1 fruit fly cellular context compared by ENCODE assay signal in the genomic region with DNA sequence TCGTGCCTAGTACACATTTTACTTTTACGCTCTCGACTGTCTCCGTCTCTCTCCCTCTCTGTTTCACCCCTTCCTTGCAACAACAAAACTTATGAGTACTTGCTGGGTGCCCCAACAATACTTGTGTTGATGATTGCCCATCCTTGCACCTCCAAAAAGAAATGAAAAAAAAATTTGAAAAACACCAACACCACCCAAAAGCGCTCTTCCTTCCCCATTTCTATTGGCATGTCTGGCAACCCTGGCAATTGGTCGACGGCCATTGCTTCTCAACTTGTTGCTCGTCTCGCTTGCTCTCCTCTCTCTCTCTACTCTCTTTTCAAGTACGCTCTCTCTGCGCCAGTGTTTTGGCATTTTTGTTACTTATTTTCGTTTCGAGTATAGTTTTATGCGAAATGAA.
A peak's percentile ranks its signal among the peaks of the same experiment; 100 is the strongest.
TF ChIP-seq lines count a peak whose summit lies in the region.

No protein-coding gene starts in this region.

TF ChIP-seq in whole organism, embryonic, 481 proteins besides CTCF, POLR2A, EP300 and RAD21 (continued from another document and continues in another):
- TF ChIP-seq Xbp1 (GFP tag; optimal IDR thresholded peaks at IDR 0.05; lab: Kevin White, UChicago): no peak
- TF ChIP-seq ara (GFP tag; IDR thresholded peaks at IDR 0.05; lab: Robert Waterston, UW): no peak
- TF ChIP-seq mam (GFP tag; optimal IDR thresholded peaks at IDR 0.05; lab: Kevin White, UChicago): peak; percentile 21
- TF ChIP-seq CG13624 (GFP tag; optimal IDR thresholded peaks at IDR 0.05; lab: Kevin White, UChicago): peak; percentile 10
- peak; percentile 38; the same call in 1 of the 4 replicates for TF ChIP-seq Gug (GFP tag; IDR thresholded peaks at IDR 0.05; lab: Robert Waterston, UW)
- TF ChIP-seq dmrt11E (tag; optimal IDR thresholded peaks at IDR 0.05; lab: Kevin White, UChicago): no peak
- no peak for TF ChIP-seq CG3407 (GFP tag; optimal IDR thresholded peaks at IDR 0.05; lab: Kevin White, UChicago)
- TF ChIP-seq caup (GFP tag; optimal IDR thresholded peaks at IDR 0.05; lab: Kevin White, UChicago; ENCODE audit: severe bottlenecking): no peak
- TF ChIP-seq fd96Cb (tag; optimal IDR thresholded peaks at IDR 0.05; lab: Kevin White, UChicago): no peak
- TF ChIP-seq CG15011 (GFP tag; optimal IDR thresholded peaks at IDR 0.05; lab: Kevin White, UChicago): no peak
- no peak for TF ChIP-seq inv (GFP tag; IDR thresholded peaks at IDR 0.05; lab: Robert Waterston, UW; ENCODE audit: partially characterized antibody)
- no peak for TF ChIP-seq Neu2 (GFP tag; optimal IDR thresholded peaks at IDR 0.05; lab: Kevin White, UChicago; ENCODE audit: borderline replicate concordance)
- no peak for TF ChIP-seq psq (GFP tag; optimal IDR thresholded peaks at IDR 0.05; lab: Kevin White, UChicago)
- TF ChIP-seq CG3995 (GFP tag; optimal IDR thresholded peaks at IDR 0.05; lab: Kevin White, UChicago): peak; percentile 44
- no peak for TF ChIP-seq slp2 (GFP tag; optimal IDR thresholded peaks at IDR 0.05; lab: Kevin White, UChicago)
- no peak for TF ChIP-seq dpn (GFP tag; optimal IDR thresholded peaks at IDR 0.05; lab: Kevin White, UChicago)
- TF ChIP-seq Sox102F (GFP tag; optimal IDR thresholded peaks at IDR 0.05; lab: Kevin White, UChicago): no peak
- no peak for TF ChIP-seq H2.0 (GFP tag; IDR thresholded peaks at IDR 0.05; lab: Robert Waterston, UW)
- TF ChIP-seq CrebB (tag; optimal IDR thresholded peaks at IDR 0.05; lab: Kevin White, UChicago): no peak
- TF ChIP-seq CG9215 (GFP tag; IDR thresholded peaks at IDR 0.05; lab: Robert Waterston, UW): 0 out of 2 replicates have a peak, but pooled peaks have one; percentile 11
- no peak for TF ChIP-seq Dip2 (GFP tag; IDR thresholded peaks at IDR 0.05; lab: Robert Waterston, UW)
- TF ChIP-seq sima (GFP tag; optimal IDR thresholded peaks at IDR 0.05; lab: Kevin White, UChicago): no peak
- TF ChIP-seq CG5953 (GFP tag; IDR thresholded peaks at IDR 0.05; lab: Robert Waterston, UW): no peak
- peak; percentile 67 for TF ChIP-seq CG6765 (GFP tag; optimal IDR thresholded peaks at IDR 0.05; lab: Kevin White, UChicago)
- TF ChIP-seq Atf-2 (GFP tag; optimal IDR thresholded peaks at IDR 0.05; lab: Kevin White, UChicago): no peak
- TF ChIP-seq CG10959 (GFP tag; IDR thresholded peaks at IDR 0.05; lab: Robert Waterston, UW): no peak
- no peak for TF ChIP-seq trh (GFP tag; optimal IDR thresholded peaks at IDR 0.05; lab: Kevin White, UChicago)
- no peak for TF ChIP-seq crc (GFP tag; optimal IDR thresholded peaks at IDR 0.05; lab: Kevin White, UChicago)
- no peak for TF ChIP-seq CG11456 (GFP tag; IDR thresholded peaks at IDR 0.05; lab: Robert Waterston, UW)
- peak; percentile 29 for TF ChIP-seq unpg (GFP tag; optimal IDR thresholded peaks at IDR 0.05; lab: Kevin White, UChicago)
- no peak for TF ChIP-seq CG16863 (GFP tag; optimal IDR thresholded peaks at IDR 0.05; lab: Kevin White, UChicago)
- peak; percentile 38 for TF ChIP-seq Hmr (GFP tag; optimal IDR thresholded peaks at IDR 0.05; lab: Kevin White, UChicago)
- TF ChIP-seq MESR4 (GFP tag; optimal IDR thresholded peaks at IDR 0.05; lab: Kevin White, UChicago): no peak
- no peak for TF ChIP-seq emc (GFP tag; optimal IDR thresholded peaks at IDR 0.05; lab: Kevin White, UChicago)
- no peak for TF ChIP-seq zen (tag; optimal IDR thresholded peaks at IDR 0.05; lab: Kevin White, UChicago)
- peak; percentile 1 for TF ChIP-seq pho (GFP tag; optimal IDR thresholded peaks at IDR 0.05; lab: Kevin White, UChicago)
- TF ChIP-seq D19A (tag; optimal IDR thresholded peaks at IDR 0.05; lab: Kevin White, UChicago): no peak
- peak; percentile 22; the same call in 1 of the 2 replicates for TF ChIP-seq Scr (GFP tag; IDR thresholded peaks at IDR 0.05; lab: Robert Waterston, UW; ENCODE audit: partially characterized antibody)
- TF ChIP-seq CG10543 (GFP tag; optimal IDR thresholded peaks at IDR 0.05; lab: Kevin White, UChicago): peak; percentile 73
- no peak for TF ChIP-seq en (GFP tag; optimal IDR thresholded peaks at IDR 0.05; lab: Kevin White, UChicago)
- TF ChIP-seq CG15601 (tag; optimal IDR thresholded peaks at IDR 0.05; lab: Kevin White, UChicago): no peak
- no peak for TF ChIP-seq CG8924 (tag; optimal IDR thresholded peaks at IDR 0.05; lab: Kevin White, UChicago)
- TF ChIP-seq CG11247 (GFP tag; IDR thresholded peaks at IDR 0.05; lab: Robert Waterston, UW): no peak
- TF ChIP-seq CG13894 (tag; optimal IDR thresholded peaks at IDR 0.05; lab: Kevin White, UChicago): peak; percentile 10
- TF ChIP-seq MBD-R2 (GFP tag; IDR thresholded peaks at IDR 0.05; lab: Robert Waterston, UW): peak; percentile 25; the same call in 1 of the 2 replicates
- TF ChIP-seq sqz (GFP tag; optimal IDR thresholded peaks at IDR 0.05; lab: Kevin White, UChicago): peak; percentile 69
- no peak for TF ChIP-seq lbe (GFP tag; optimal IDR thresholded peaks at IDR 0.05; lab: Kevin White, UChicago)
- TF ChIP-seq Med (GFP tag; lab: Kevin White, UChicago): peak; percentile 89
- no peak for TF ChIP-seq Nf-YA (GFP tag; IDR thresholded peaks at IDR 0.05; lab: Robert Waterston, UW)
- no peak for TF ChIP-seq CG11560 (tag; IDR thresholded peaks at IDR 0.05; lab: Robert Waterston, UW)
- no peak for TF ChIP-seq Usf (GFP tag; optimal IDR thresholded peaks at IDR 0.05; lab: Kevin White, UChicago)
- TF ChIP-seq Xrp1 (GFP tag; IDR thresholded peaks at IDR 0.05; lab: Robert Waterston, UW): peak; percentile 34; the same call in 1 of the 2 replicates
- no peak for TF ChIP-seq NC2α (GFP tag; optimal IDR thresholded peaks at IDR 0.05; lab: Kevin White, UChicago)
- TF ChIP-seq CG10431 (GFP tag; optimal IDR thresholded peaks at IDR 0.05; lab: Kevin White, UChicago): no peak
- no peak for TF ChIP-seq sc (optimal IDR thresholded peaks at IDR 0.05; lab: Kevin White, UChicago)
- TF ChIP-seq sc (GFP tag; optimal IDR thresholded peaks at IDR 0.05; lab: Kevin White, UChicago): no peak
- TF ChIP-seq CG12071 (GFP tag; optimal IDR thresholded peaks at IDR 0.05; lab: Kevin White, UChicago): no peak
- no peak for TF ChIP-seq CG8388 (GFP tag; optimal IDR thresholded peaks at IDR 0.05; lab: Kevin White, UChicago)
- TF ChIP-seq CG1602 (GFP tag; optimal IDR thresholded peaks at IDR 0.05; lab: Kevin White, UChicago): no peak
- TF ChIP-seq insv (GFP tag; optimal IDR thresholded peaks at IDR 0.05; lab: Kevin White, UChicago): no peak
- TF ChIP-seq CG8478 (optimal IDR thresholded peaks at IDR 0.05; lab: Kevin White, UChicago): no peak
- no peak for TF ChIP-seq D (optimal IDR thresholded peaks at IDR 0.05; lab: Kevin White, UChicago)
- no peak for TF ChIP-seq D (GFP tag; optimal IDR thresholded peaks at IDR 0.05; lab: Kevin White, UChicago)
- no peak for TF ChIP-seq CG4730 (GFP tag; IDR thresholded peaks at IDR 0.05; lab: Robert Waterston, UW)
- TF ChIP-seq CG7745 (tag; optimal IDR thresholded peaks at IDR 0.05; lab: Kevin White, UChicago): no peak
- no peak for TF ChIP-seq ttk (GFP tag; IDR thresholded peaks at IDR 0.05; lab: Robert Waterston, UW)
- TF ChIP-seq CG3847 (GFP tag; IDR thresholded peaks at IDR 0.05; lab: Robert Waterston, UW): 0 out of 2 replicates have a peak, but pooled peaks have one; percentile 38
- TF ChIP-seq CG12769 (tag; optimal IDR thresholded peaks at IDR 0.05; lab: Kevin White, UChicago): no peak
- no peak for TF ChIP-seq pum (GFP tag; optimal IDR thresholded peaks at IDR 0.05; lab: Kevin White, UChicago)
- TF ChIP-seq CG4328 (GFP tag; optimal IDR thresholded peaks at IDR 0.05; lab: Kevin White, UChicago): peak; percentile 36
- TF ChIP-seq peb (GFP tag; IDR thresholded peaks at IDR 0.05; lab: Robert Waterston, UW): no peak
- no peak for TF ChIP-seq Hmx (GFP tag; optimal IDR thresholded peaks at IDR 0.05; lab: Kevin White, UChicago)
- peak; percentile 22 for TF ChIP-seq Dp (GFP tag; optimal IDR thresholded peaks at IDR 0.05; lab: Kevin White, UChicago)
- TF ChIP-seq gt (GFP tag; IDR thresholded peaks at IDR 0.05; lab: Robert Waterston, UW): no peak
- peak; percentile 99 for TF ChIP-seq scrt (GFP tag; optimal IDR thresholded peaks at IDR 0.05; lab: Kevin White, UChicago)
- TF ChIP-seq Dref (GFP tag; IDR thresholded peaks at IDR 0.05; lab: Robert Waterston, UW): peak; percentile 27; the same call in 1 of the 2 replicates
- no peak for TF ChIP-seq CG10565 (GFP tag; optimal IDR thresholded peaks at IDR 0.05; lab: Kevin White, UChicago)
- peak; percentile 55 for TF ChIP-seq Hand (GFP tag; optimal IDR thresholded peaks at IDR 0.05; lab: Kevin White, UChicago)
- no peak for TF ChIP-seq Mes4 (GFP tag; optimal IDR thresholded peaks at IDR 0.05; lab: Kevin White, UChicago)
- TF ChIP-seq Drgx (GFP tag; IDR thresholded peaks at IDR 0.05; lab: Robert Waterston, UW): peak; percentile 29; the same call in 1 of the 2 replicates
- TF ChIP-seq CG11504 (tag; optimal IDR thresholded peaks at IDR 0.05; lab: Kevin White, UChicago): peak; percentile 97
- TF ChIP-seq sisA (GFP tag; IDR thresholded peaks at IDR 0.05; lab: Robert Waterston, UW): no peak
- no peak for TF ChIP-seq HLH4C (GFP tag; IDR thresholded peaks at IDR 0.05; lab: Robert Waterston, UW; ENCODE audit: partially characterized antibody)
- no peak for TF ChIP-seq corto (GFP tag; optimal IDR thresholded peaks at IDR 0.05; lab: Kevin White, UChicago)
- TF ChIP-seq gro (GFP tag; optimal IDR thresholded peaks at IDR 0.05; lab: Kevin White, UChicago): no peak
- TF ChIP-seq luna (GFP tag; optimal IDR thresholded peaks at IDR 0.05; lab: Kevin White, UChicago): no peak
- peak; percentile 56 for TF ChIP-seq CG2678 (tag; optimal IDR thresholded peaks at IDR 0.05; lab: Kevin White, UChicago)
- TF ChIP-seq Mad (GFP tag; optimal IDR thresholded peaks at IDR 0.05; lab: Kevin White, UChicago): no peak
- no peak for TF ChIP-seq CG4707 (GFP tag; optimal IDR thresholded peaks at IDR 0.05; lab: Kevin White, UChicago)
- no peak for TF ChIP-seq CG7271 (tag; optimal IDR thresholded peaks at IDR 0.05; lab: Kevin White, UChicago)
- no peak for TF ChIP-seq CG31441 (GFP tag; IDR thresholded peaks at IDR 0.05; lab: Robert Waterston, UW)
- TF ChIP-seq CG9932 (GFP tag; IDR thresholded peaks at IDR 0.05; lab: Robert Waterston, UW): peak; percentile 70
- peak; percentile 31 for TF ChIP-seq CG12391 (tag; optimal IDR thresholded peaks at IDR 0.05; lab: Kevin White, UChicago)
- TF ChIP-seq CG16779 (GFP tag; IDR thresholded peaks at IDR 0.05; lab: Robert Waterston, UW): no peak
- no peak for TF ChIP-seq CG10654 (GFP tag; optimal IDR thresholded peaks at IDR 0.05; lab: Kevin White, UChicago)
- TF ChIP-seq CG4282 (GFP tag; optimal IDR thresholded peaks at IDR 0.05; lab: Kevin White, UChicago): no peak
- no peak for TF ChIP-seq jumu (GFP tag; optimal IDR thresholded peaks at IDR 0.05; lab: Kevin White, UChicago)
- peak; percentile 13 for TF ChIP-seq CG5180 (GFP tag; optimal IDR thresholded peaks at IDR 0.05; lab: Kevin White, UChicago)
- no peak for TF ChIP-seq ro (GFP tag; IDR thresholded peaks at IDR 0.05; lab: Robert Waterston, UW)
- TF ChIP-seq Stat92E (GFP tag; optimal IDR thresholded peaks at IDR 0.05; lab: Kevin White, UChicago): no peak
- no peak for TF ChIP-seq CG17912 (GFP tag; optimal IDR thresholded peaks at IDR 0.05; lab: Kevin White, UChicago)
- TF ChIP-seq E2f1 (GFP tag; IDR thresholded peaks at IDR 0.05; lab: Robert Waterston, UW): no peak
- TF ChIP-seq CG15696 (tag; optimal IDR thresholded peaks at IDR 0.05; lab: Kevin White, UChicago): no peak
- TF ChIP-seq crp (GFP tag; optimal IDR thresholded peaks at IDR 0.05; lab: Kevin White, UChicago): no peak
- no peak for TF ChIP-seq Hsf (GFP tag; optimal IDR thresholded peaks at IDR 0.05; lab: Kevin White, UChicago)
- no peak for TF ChIP-seq wor (GFP tag; IDR thresholded peaks at IDR 0.05; lab: Robert Waterston, UW)
- no peak for TF ChIP-seq da (GFP tag; optimal IDR thresholded peaks at IDR 0.05; lab: Kevin White, UChicago)
- no peak for TF ChIP-seq CG33213 (GFP tag; optimal IDR thresholded peaks at IDR 0.05; lab: Kevin White, UChicago)
- TF ChIP-seq Doc2 (GFP tag; IDR thresholded peaks at IDR 0.05; lab: Robert Waterston, UW): no peak
- TF ChIP-seq mld (GFP tag; IDR thresholded peaks at IDR 0.05; lab: Robert Waterston, UW; ENCODE audit: partially characterized antibody): no peak
- TF ChIP-seq BtbVII (GFP tag; optimal IDR thresholded peaks at IDR 0.05; lab: Kevin White, UChicago): peak; percentile 52
- no peak for TF ChIP-seq Six4 (GFP tag; optimal IDR thresholded peaks at IDR 0.05; lab: Kevin White, UChicago)
- no peak for TF ChIP-seq Poxn (GFP tag; IDR thresholded peaks at IDR 0.05; lab: Robert Waterston, UW)
- TF ChIP-seq CG18764 (GFP tag; optimal IDR thresholded peaks at IDR 0.05; lab: Kevin White, UChicago): no peak
- no peak for TF ChIP-seq CG12236 (GFP tag; optimal IDR thresholded peaks at IDR 0.05; lab: Kevin White, UChicago)
- TF ChIP-seq crol (GFP tag; IDR thresholded peaks at IDR 0.05; lab: Robert Waterston, UW): no peak
- TF ChIP-seq gsb-n (tag; optimal IDR thresholded peaks at IDR 0.05; lab: Kevin White, UChicago): no peak
- no peak for TF ChIP-seq vnd (GFP tag; IDR thresholded peaks at IDR 0.05; lab: Robert Waterston, UW; ENCODE audit: partially characterized antibody)
- no peak for TF ChIP-seq pan (optimal IDR thresholded peaks at IDR 0.05; lab: Kevin White, UChicago)
- peak in 1 of 2 experiments; percentile 27 for TF ChIP-seq pan (GFP tag; optimal IDR thresholded peaks at IDR 0.05 in 1 of 2, IDR thresholded peaks at IDR 0.05 in 1 of 2)
- TF ChIP-seq wdn (GFP tag; IDR thresholded peaks at IDR 0.05; lab: Robert Waterston, UW): no peak
- TF ChIP-seq dysf (GFP tag; IDR thresholded peaks at IDR 0.05; lab: Robert Waterston, UW): peak; percentile 36; the same call in 1 of the 3 replicates
- TF ChIP-seq CG33557 (GFP tag; optimal IDR thresholded peaks at IDR 0.05; lab: Kevin White, UChicago): no peak
- no peak for TF ChIP-seq tap (tag; optimal IDR thresholded peaks at IDR 0.05; lab: Kevin White, UChicago)
- peak; percentile 37; the same call in 1 of the 2 replicates for TF ChIP-seq CG14441 (GFP tag; IDR thresholded peaks at IDR 0.05; lab: Robert Waterston, UW)
- no peak for TF ChIP-seq eyg (GFP tag; optimal IDR thresholded peaks at IDR 0.05; lab: Kevin White, UChicago)
- TF ChIP-seq CG2129 (GFP tag; IDR thresholded peaks at IDR 0.05; lab: Robert Waterston, UW; ENCODE audit: partially characterized antibody): no peak
- TF ChIP-seq GATAe (GFP tag; conservative IDR thresholded peaks at IDR 0.05; lab: Robert Waterston, UW): no peak
- 0 out of 2 replicates have a peak, but pooled peaks have one; percentile 8 for TF ChIP-seq CG32772 (GFP tag; IDR thresholded peaks at IDR 0.05; lab: Robert Waterston, UW)
- no peak for TF ChIP-seq Hr3 (GFP tag; optimal IDR thresholded peaks at IDR 0.05; lab: Kevin White, UChicago)
- TF ChIP-seq Hr39 (optimal IDR thresholded peaks at IDR 0.05; lab: Kevin White, UChicago): no peak
